Fruit fly (Drosophila melanogaster) whole organism, wandering third instar larva: ENCODE measurements around the gene org-1.
A peak's percentile ranks its signal among the peaks of the same experiment; 100 is the strongest.

Experiments used
- Abd-B ChIP-seq: fragments of >200 bp; optimal IDR thresholded peaks from 2 replicates; lab custom pipeline; 2017; ENCODE audit warnings: missing biosample characterization, missing genetic modification characterization
- CG9705 ChIP-seq: fragments of 200-800 bp; sonication (Bioruptor generic); optimal IDR thresholded peaks from 2 replicates; lab custom pipeline; 2018; ENCODE audit warnings: missing biosample characterization, mild to moderate bottlenecking, missing genetic modification characterization
- CrebA ChIP-seq: fragments of 200-800 bp; sonication (Bioruptor generic); optimal IDR thresholded peaks from 2 replicates; lab custom pipeline; 2016; ENCODE audit warnings: missing biosample characterization, mild to moderate bottlenecking, missing genetic modification characterization, borderline replicate concordance
- Dif ChIP-seq: fragments of 200-275, 200-300 bp; sonication (Bioruptor generic); optimal IDR thresholded peaks from 2 replicates; lab custom pipeline; 2018; ENCODE audit warnings: missing biosample characterization, missing genetic modification characterization; ENCODE audit not compliant: partially characterized antibody
- GATAd ChIP-seq: sonication (Bioruptor generic); optimal IDR thresholded peaks from 2 replicates; lab custom pipeline; 2016; ENCODE audit warnings: missing biosample characterization, missing genetic modification characterization
- HLH106 ChIP-seq: fragments of 200-800 bp; optimal IDR thresholded peaks from 3 replicates; lab custom pipeline; 2019; ENCODE audit warnings: missing biosample characterization, mild to moderate bottlenecking, missing genetic modification characterization, moderate library complexity
- Hnf4 ChIP-seq: fragments of 200-800 bp; sonication (Bioruptor generic); optimal IDR thresholded peaks from 2 replicates; lab custom pipeline; 2016; ENCODE audit warnings: missing biosample characterization, mild to moderate bottlenecking, missing genetic modification characterization
- Hr78 ChIP-seq: fragments of >200 bp; optimal IDR thresholded peaks from 2 replicates; lab custom pipeline; 2017; ENCODE audit warnings: missing biosample characterization, missing genetic modification characterization
- Hr83 ChIP-seq: fragments of 200-300 bp; sonication (Bioruptor generic); optimal IDR thresholded peaks from 2 replicates; lab custom pipeline; 2016; ENCODE audit warnings: missing biosample characterization, mild to moderate bottlenecking, missing genetic modification characterization, moderate library complexity; ENCODE audit not compliant: poor library complexity, severe bottlenecking
- Jra ChIP-seq: sonication (Bioruptor generic); optimal IDR thresholded peaks from 2 replicates; lab custom pipeline; 2016; ENCODE audit warnings: missing biosample characterization, missing genetic modification characterization
- Mio ChIP-seq: sonication (Bioruptor generic); optimal IDR thresholded peaks from 2 replicates; lab custom pipeline; 2016; ENCODE audit warnings: missing biosample characterization, missing genetic modification characterization
- Myc ChIP-seq: fragments of >200 bp; optimal IDR thresholded peaks from 2 replicates; lab custom pipeline; 2017
- N ChIP-seq: fragments of >200 bp; optimal IDR thresholded peaks from 2 replicates; lab custom pipeline; 2018; ENCODE audit warnings: missing biosample characterization, missing external identifiers, missing genetic modification characterization
- OdsH ChIP-seq: fragments of 200-800 bp; sonication (Bioruptor generic); optimal IDR thresholded peaks from 2 replicates; lab custom pipeline; 2016; ENCODE audit warnings: missing biosample characterization, mild to moderate bottlenecking, missing genetic modification characterization
- Rel ChIP-seq, 2 experiments: fragments of 200-800 bp; sonication (Bioruptor generic) in 1 of 2; optimal IDR thresholded peaks; 2 replicates in 1 of 2; 3 replicates in 1 of 2; lab custom pipeline; 2016 to 2019; ENCODE audit warnings: mild to moderate bottlenecking in 2 of 2, missing biosample characterization in 2 of 2, missing genetic modification characterization in 2 of 2, moderate library complexity in 1 of 2
- Sp1 ChIP-seq: fragments of 200-800 bp; sonication (Bioruptor generic); optimal IDR thresholded peaks from 3 replicates; lab custom pipeline; 2019; ENCODE audit warnings: missing biosample characterization, mild to moderate bottlenecking, missing genetic modification characterization, moderate library complexity
- Vsx2 ChIP-seq: fragments of 200-300, 225-300 bp; sonication (Bioruptor generic); optimal IDR thresholded peaks from 2 replicates; lab custom pipeline; 2018; ENCODE audit warnings: missing biosample characterization, missing genetic modification characterization; ENCODE audit not compliant: partially characterized antibody
- brk ChIP-seq: fragments of 200-800 bp; sonication (Bioruptor generic); optimal IDR thresholded peaks from 2 replicates; lab custom pipeline; 2016; ENCODE audit warnings: missing biosample characterization, mild to moderate bottlenecking, missing genetic modification characterization
- dmrt93B ChIP-seq: fragments of 200-800 bp; sonication (Bioruptor generic); optimal IDR thresholded peaks from 2 replicates; lab custom pipeline; 2018; ENCODE audit warnings: missing biosample characterization, mild to moderate bottlenecking, missing genetic modification characterization
- dsf ChIP-seq: sonication (Bioruptor generic); optimal IDR thresholded peaks from 2 replicates; lab custom pipeline; 2016; ENCODE audit warnings: missing biosample characterization, missing genetic modification characterization, borderline replicate concordance
- ey ChIP-seq: fragments of 200-800 bp; sonication (Bioruptor generic); optimal IDR thresholded peaks from 2 replicates; lab custom pipeline; 2016; ENCODE audit warnings: missing biosample characterization, missing genetic modification characterization
- foxo ChIP-seq, 2 experiments: fragments of 200-800 bp; sonication (Bioruptor generic); optimal IDR thresholded peaks; 2 replicates in 1 of 2; 3 replicates in 1 of 2; lab custom pipeline; 2016 to 2017; ENCODE audit warnings: missing biosample characterization in 2 of 2, missing genetic modification characterization in 2 of 2
- fru ChIP-seq: fragments of 200-800 bp; sonication (Bioruptor generic); optimal IDR thresholded peaks from 3 replicates; lab custom pipeline; 2016; ENCODE audit warnings: missing biosample characterization, mild to moderate bottlenecking, missing genetic modification characterization
- h ChIP-seq: fragments of 200-800 bp; sonication (Bioruptor generic); optimal IDR thresholded peaks from 3 replicates; lab custom pipeline; 2016; ENCODE audit warnings: missing biosample characterization, mild to moderate bottlenecking, missing genetic modification characterization
- jim ChIP-seq: fragments of 175-275, 200-325 bp; sonication (Bioruptor generic); optimal IDR thresholded peaks from 2 replicates; lab custom pipeline; 2016; ENCODE audit warnings: missing biosample characterization, mild to moderate bottlenecking, missing genetic modification characterization
- lola ChIP-seq: fragments of >200 bp; optimal IDR thresholded peaks from 2 replicates; lab custom pipeline; 2017; ENCODE audit warnings: missing biosample characterization, missing genetic modification characterization
- pan ChIP-seq: fragments of >200 bp; optimal IDR thresholded peaks from 2 replicates; lab custom pipeline; 2017
- psq ChIP-seq: fragments of 200-800 bp; sonication (Bioruptor generic); optimal IDR thresholded peaks from 3 replicates; lab custom pipeline; 2017; ENCODE audit warnings: missing biosample characterization, mild to moderate bottlenecking, missing genetic modification characterization, moderate library complexity
- rgr ChIP-seq: fragments of 200-800 bp; sonication (Bioruptor generic); optimal IDR thresholded peaks from 3 replicates; lab custom pipeline; 2016; ENCODE audit warnings: missing biosample characterization, mild to moderate bottlenecking, missing genetic modification characterization
- sage ChIP-seq: fragments of 200-800 bp; sonication (Bioruptor generic); optimal IDR thresholded peaks from 2 replicates; lab custom pipeline; 2016; ENCODE audit warnings: missing biosample characterization, mild to moderate bottlenecking, missing genetic modification characterization
- sv ChIP-seq: fragments of 200-800 bp; sonication (Bioruptor generic); optimal IDR thresholded peaks from 3 replicates; lab custom pipeline; 2016; ENCODE audit warnings: missing biosample characterization, missing genetic modification characterization
- tai ChIP-seq: sonication (Bioruptor generic); optimal IDR thresholded peaks from 2 replicates; lab custom pipeline; 2016; ENCODE audit warnings: missing biosample characterization, missing genetic modification characterization
- usp ChIP-seq: fragments of >200 bp; optimal IDR thresholded peaks from 2 replicates; lab custom pipeline; 2017; ENCODE audit warnings: missing biosample characterization, missing genetic modification characterization
- woc ChIP-seq: sonication (Bioruptor generic); optimal IDR thresholded peaks from 2 replicates; lab custom pipeline; 2016; ENCODE audit warnings: missing biosample characterization, mild to moderate bottlenecking, missing genetic modification characterization

org-1 gene

dm6 chrX:8501374-8501773 lies 46.5 kb upstream of the org-1 start:
- no peak for TF ChIP-seq Mio (GFP tag; lab: Kevin White, UChicago)
- no peak for TF ChIP-seq ey
- no peak for TF ChIP-seq Jra
- TF ChIP-seq GATAd (GFP tag; lab: Kevin White, UChicago), result no peak
- TF ChIP-seq N (GFP tag; lab: Kevin White, UChicago), result no peak
- TF ChIP-seq psq, result no peak
- no peak for TF ChIP-seq sv (GFP tag; lab: Kevin White, UChicago)
- TF ChIP-seq Hr83 (GFP tag; lab: Kevin White, UChicago), result no peak
- no peak for TF ChIP-seq dmrt93B (GFP tag; lab: Kevin White, UChicago)
- TF ChIP-seq Hr78 (GFP tag; lab: Kevin White, UChicago), result no peak
- TF ChIP-seq CrebA, result no peak
- TF ChIP-seq, all 38 proteins: peak for 0

DNA sequence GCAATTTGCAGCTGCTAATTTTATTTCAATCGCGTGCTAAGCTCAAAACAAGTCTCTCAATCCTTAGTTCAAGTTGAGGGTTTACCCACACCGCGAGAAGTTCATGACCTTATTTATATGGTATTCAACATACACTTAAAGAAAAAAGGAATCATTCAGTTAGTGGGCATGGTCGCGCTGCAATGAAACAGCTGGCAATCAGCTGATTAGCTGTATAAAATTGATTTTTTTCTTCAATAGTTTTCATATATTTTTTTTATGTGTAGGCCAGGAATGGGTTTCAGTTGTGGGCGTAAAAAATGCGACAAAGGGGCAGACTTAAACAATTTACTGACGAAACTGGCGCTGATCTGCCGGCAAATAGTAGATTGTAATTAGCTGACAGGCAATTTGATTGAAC lies 44.3 kb upstream of the org-1 start:
- TF ChIP-seq N (GFP tag; lab: Kevin White, UChicago) (no peak), rgr (GFP tag; lab: Kevin White, UChicago) (peak; percentile 7), dmrt93B (GFP tag; lab: Kevin White, UChicago) (no peak), fru (GFP tag; lab: Kevin White, UChicago) (no peak)

DNA sequence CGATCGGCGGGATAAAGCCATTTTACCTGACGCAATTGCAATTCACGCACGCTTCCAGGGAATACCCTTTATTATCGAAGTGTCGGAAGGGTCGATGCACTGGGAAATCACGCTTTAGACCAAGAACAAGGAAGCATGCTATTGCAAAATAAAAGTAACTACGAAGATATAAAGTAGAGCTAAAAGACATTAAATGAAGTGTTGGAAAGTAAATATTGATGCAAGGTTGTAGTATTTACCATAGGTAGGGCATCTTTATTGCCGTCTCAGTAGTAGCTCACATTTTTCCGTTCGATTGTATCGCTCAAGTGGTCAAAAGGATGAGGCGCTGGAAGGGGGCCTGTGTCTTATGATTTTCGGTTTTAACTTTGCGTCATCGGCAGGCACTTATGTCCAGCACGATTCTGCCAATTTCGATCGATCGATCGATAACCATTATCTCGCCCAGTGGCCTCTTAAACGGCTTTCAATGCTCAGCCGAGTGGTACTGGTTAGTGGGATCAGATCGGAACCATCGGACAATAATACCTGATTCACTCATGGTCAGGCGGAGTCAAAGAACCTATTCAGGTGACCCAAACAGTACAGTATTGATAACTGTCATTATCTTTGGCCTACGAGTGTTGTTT lies 42.8 kb upstream of the org-1 start:
- TF ChIP-seq CrebA (no peak), Abd-B (GFP tag; lab: Kevin White, UChicago) (no peak), ey (peak; percentile 12), fru (GFP tag; lab: Kevin White, UChicago) (peak; percentile 35), woc (GFP tag; lab: Kevin White, UChicago) (no peak), h (GFP tag; lab: Kevin White, UChicago) (peak; percentile 71), rgr (GFP tag; lab: Kevin White, UChicago) (peak; percentile 20), foxo (GFP tag; optimal IDR thresholded peaks at IDR 0.05; lab: Kevin White, UChicago) (peak in 1 of 2 experiments; percentile 31), brk (GFP tag; lab: Kevin White, UChicago) (no peak), Hr83 (GFP tag; lab: Kevin White, UChicago) (no peak), Rel (GFP tag; optimal IDR thresholded peaks at IDR 0.05; lab: Kevin White, UChicago) (no peak), Rel (tag; optimal IDR thresholded peaks at IDR 0.05; lab: Kevin White, UChicago) (peak; percentile 75), CG9705 (GFP tag; lab: Kevin White, UChicago) (no peak), Sp1 (GFP tag; lab: Kevin White, UChicago) (no peak), jim (GFP tag; lab: Kevin White, UChicago) (no peak)

DNA sequence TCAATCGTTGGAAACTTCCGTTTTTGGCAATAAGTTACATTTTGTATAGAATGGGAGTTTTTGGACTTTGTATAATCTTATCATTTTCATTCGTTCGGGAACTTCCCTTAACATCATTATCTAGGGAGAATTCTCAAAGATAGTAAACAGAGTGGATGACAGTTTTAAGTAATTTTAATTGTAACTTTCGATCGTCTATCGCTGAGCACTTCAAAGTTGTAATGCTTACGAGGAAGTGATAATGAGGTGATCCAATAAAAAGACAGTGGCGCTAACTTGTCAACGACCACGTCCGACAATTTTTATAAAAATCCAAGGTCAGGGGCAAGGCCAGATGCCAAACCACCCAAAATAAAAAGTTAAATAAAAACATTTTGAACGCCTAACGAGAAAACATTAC lies 41.5 kb upstream of the org-1 start:
- TF ChIP-seq GATAd (GFP tag; lab: Kevin White, UChicago), result no peak
- TF ChIP-seq Dif, result no peak
- no peak for TF ChIP-seq dsf
- TF ChIP-seq HLH106, result no peak
- TF ChIP-seq, all 38 proteins: peak for 0

dm6 chrX:8493473-8493872 lies 38.6 kb upstream of the org-1 start:
- TF ChIP-seq lola (GFP tag; lab: Kevin White, UChicago), result no peak
- peak; percentile 9 for TF ChIP-seq rgr (GFP tag; lab: Kevin White, UChicago)
- TF ChIP-seq Hr78 (GFP tag; lab: Kevin White, UChicago), result no peak
- TF ChIP-seq usp (GFP tag; lab: Kevin White, UChicago), result no peak
- no peak for TF ChIP-seq Rel (GFP tag; optimal IDR thresholded peaks at IDR 0.05; lab: Kevin White, UChicago)
- no peak for TF ChIP-seq Rel (tag; optimal IDR thresholded peaks at IDR 0.05; lab: Kevin White, UChicago)
- TF ChIP-seq pan (lab: Kevin White, UChicago), result no peak
- TF ChIP-seq psq, result no peak
- no peak for TF ChIP-seq Myc (lab: Kevin White, UChicago)
- peak; percentile 24 for TF ChIP-seq fru (GFP tag; lab: Kevin White, UChicago)
- no peak for TF ChIP-seq N (GFP tag; lab: Kevin White, UChicago)
- TF ChIP-seq dmrt93B (GFP tag; lab: Kevin White, UChicago), result no peak
- no peak for TF ChIP-seq Mio (GFP tag; lab: Kevin White, UChicago)

DNA sequence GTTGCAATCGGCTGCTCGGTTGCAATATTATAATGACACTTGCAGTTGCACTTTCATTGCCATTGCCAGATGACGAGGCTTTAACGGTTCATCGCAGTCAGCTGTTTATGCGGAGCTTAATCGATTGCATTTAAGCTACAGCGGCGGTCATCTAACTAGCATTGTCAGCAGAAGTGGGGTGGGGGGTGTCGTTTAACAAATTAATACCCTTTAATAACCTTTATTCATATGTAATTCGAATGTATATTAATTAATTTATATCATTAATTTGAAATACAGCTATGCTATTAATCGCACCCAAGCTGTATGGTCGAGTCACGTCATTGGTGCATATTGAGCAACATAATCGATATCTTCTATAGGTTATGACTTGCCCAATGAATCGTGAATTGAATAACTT lies 38.0 kb upstream of the org-1 start:
- peak in 1 of 2 experiments; percentile 68 for TF ChIP-seq foxo (GFP tag; optimal IDR thresholded peaks at IDR 0.05; lab: Kevin White, UChicago)
- TF ChIP-seq brk (GFP tag; lab: Kevin White, UChicago), result no peak
- peak; percentile 49 for TF ChIP-seq Sp1 (GFP tag; lab: Kevin White, UChicago)
- no peak for TF ChIP-seq Dif
- TF ChIP-seq Vsx2 (GFP tag; lab: Kevin White, UChicago), result no peak
- TF ChIP-seq pan (lab: Kevin White, UChicago), result no peak
- TF ChIP-seq HLH106, result peak; percentile 68
- TF ChIP-seq rgr (GFP tag; lab: Kevin White, UChicago), result peak; percentile 56
- TF ChIP-seq OdsH (GFP tag; lab: Kevin White, UChicago), result no peak
- peak; percentile 19 for TF ChIP-seq ey
- TF ChIP-seq sage (GFP tag; lab: Kevin White, UChicago), result peak; percentile 34
- no peak for TF ChIP-seq dsf
- no peak for TF ChIP-seq woc (GFP tag; lab: Kevin White, UChicago)
- peak; percentile 45 for TF ChIP-seq dmrt93B (GFP tag; lab: Kevin White, UChicago)
- peak; percentile 34 for TF ChIP-seq sv (GFP tag; lab: Kevin White, UChicago)
- peak; percentile 17 for TF ChIP-seq Hnf4 (GFP tag; lab: Kevin White, UChicago)
- no peak for TF ChIP-seq Myc (lab: Kevin White, UChicago)
- no peak for TF ChIP-seq tai
- peak; percentile 26 for TF ChIP-seq fru (GFP tag; lab: Kevin White, UChicago)
- TF ChIP-seq h (GFP tag; lab: Kevin White, UChicago), result peak; percentile 48
- TF ChIP-seq psq, result peak; percentile 24
